Worm (Caenorhabditis elegans): ENCODE measurements around the gene daf-11.
A peak's percentile ranks its signal among the peaks of the same experiment; 100 is the strongest.

daf-11 gene

DNA sequence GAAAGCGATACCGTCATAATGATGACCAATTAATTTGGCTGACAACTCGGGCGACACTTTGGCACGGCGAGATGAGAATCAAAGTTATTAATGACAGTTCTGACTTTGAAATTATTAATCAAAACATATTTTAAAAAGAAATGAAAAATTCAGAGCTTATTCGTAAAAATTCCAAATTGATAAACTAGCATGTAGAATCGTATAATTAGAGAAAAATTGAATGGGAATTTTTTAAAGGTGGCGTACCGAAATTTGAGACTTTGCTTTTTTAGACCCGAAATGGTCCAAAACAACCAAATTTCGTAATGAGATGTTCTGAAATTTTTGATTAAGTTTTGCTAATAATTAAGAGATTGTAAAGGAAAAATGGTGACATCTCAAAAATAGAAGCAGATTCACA, at the start of gene daf-11:
Gene daf-11, minus strand, starts transcription at position 101 of the 400 bp plus-strand sequence.
- no peak for TF ChIP-seq nhr-12 (tag; optimal IDR thresholded peaks at IDR 0.05)
- no peak for TF ChIP-seq ztf-4 (tag; optimal IDR thresholded peaks at IDR 0.05)
- TF ChIP-seq egl-5 (tag; optimal IDR thresholded peaks at IDR 0.05) = no peak
- no peak for TF ChIP-seq elt-2 (tag; optimal IDR thresholded peaks at IDR 0.05)
- TF ChIP-seq mdl-1 (tag; optimal IDR thresholded peaks at IDR 0.05) = no peak
- no peak for TF ChIP-seq ama-1 (optimal IDR thresholded peaks at IDR 0.05)
- no peak for TF ChIP-seq ZK546.5 (tag; optimal IDR thresholded peaks at IDR 0.05)
- TF ChIP-seq mml-1 (tag; optimal IDR thresholded peaks at IDR 0.05) = no peak
- TF ChIP-seq lsy-12 (tag; optimal IDR thresholded peaks at IDR 0.05) = no peak
- no peak for TF ChIP-seq ceh-16 (tag; optimal IDR thresholded peaks at IDR 0.05)
- no peak for TF ChIP-seq ceh-28 (tag; optimal IDR thresholded peaks at IDR 0.05)
- no peak for TF ChIP-seq unc-62 (GFP tag; optimal IDR thresholded peaks at IDR 0.05)

ce11 chrV:11773934-11774333, 48.1 kb upstream of the daf-11 start:
- TF ChIP-seq tbx-2 (tag; optimal IDR thresholded peaks at IDR 0.05) (no peak), unc-62 (GFP tag; optimal IDR thresholded peaks at IDR 0.05) (no peak), pqm-1 (tag; optimal IDR thresholded peaks at IDR 0.05) (no peak), elt-2 (tag; optimal IDR thresholded peaks at IDR 0.05) (peak; percentile 8), egl-27 (tag; optimal IDR thresholded peaks at IDR 0.05) (no peak), nhr-25 (tag; optimal IDR thresholded peaks at IDR 0.05) (peak; percentile 44), mdl-1 (tag; optimal IDR thresholded peaks at IDR 0.05) (no peak), snpc-4 (tag; optimal IDR thresholded peaks at IDR 0.05) (no peak), skn-1 (tag; optimal IDR thresholded peaks at IDR 0.05) (no peak), nhr-67 (tag; optimal IDR thresholded peaks at IDR 0.05) (no peak), mml-1 (tag; optimal IDR thresholded peaks at IDR 0.05) (no peak), nhr-23 (tag; optimal IDR thresholded peaks at IDR 0.05) (peak; percentile 62)

DNA sequence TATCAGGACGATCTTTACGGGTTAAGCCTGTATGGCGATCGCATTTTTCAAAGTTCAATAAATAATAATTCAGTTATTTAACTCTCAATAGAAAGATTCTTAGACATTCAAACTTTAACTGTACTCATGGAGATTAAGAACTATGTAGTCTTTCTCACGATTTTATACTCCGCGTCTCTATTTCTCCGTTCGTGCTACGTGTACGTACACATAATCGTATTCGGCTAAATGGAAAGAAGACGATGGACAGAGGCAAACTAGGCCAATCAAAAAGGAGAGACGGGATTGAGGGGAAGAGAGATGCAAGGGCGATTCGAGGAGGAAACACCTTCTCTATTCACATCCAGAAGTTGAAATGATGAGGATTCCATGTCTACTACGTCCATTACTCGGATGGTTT, 47.5 kb upstream of the daf-11 start, which contains the start of gene bus-18:
Gene bus-18, plus strand, starts transcription at position 301 of the 400 bp plus-strand sequence.
- TF ChIP-seq daf-12 (tag; optimal IDR thresholded peaks at IDR 0.05) (no peak), jun-1 (tag; optimal IDR thresholded peaks at IDR 0.05) (no peak), nhr-23 (tag; optimal IDR thresholded peaks at IDR 0.05) (peak; percentile 47)

- TF ChIP-seq nhr-11 (tag; optimal IDR thresholded peaks at IDR 0.05) = no peak
- TF ChIP-seq lsy-12 (tag; optimal IDR thresholded peaks at IDR 0.05) = no peak
- TF ChIP-seq eor-1 (tag; optimal IDR thresholded peaks at IDR 0.05) = no peak
- no peak for TF ChIP-seq unc-39 (tag; optimal IDR thresholded peaks at IDR 0.05)
- no peak for TF ChIP-seq ztf-11 (tag; optimal IDR thresholded peaks at IDR 0.05)
- no peak for TF ChIP-seq fkh-2 (tag; optimal IDR thresholded peaks at IDR 0.05)
- TF ChIP-seq hmg-11 (tag; optimal IDR thresholded peaks at IDR 0.05) = no peak
- no peak for TF ChIP-seq pha-4 (tag; optimal IDR thresholded peaks at IDR 0.05)
- no peak for TF ChIP-seq fkh-10 (GFP tag; optimal IDR thresholded peaks at IDR 0.05)
- TF ChIP-seq nhr-23 (tag; optimal IDR thresholded peaks at IDR 0.05) = no peak
- TF ChIP-seq nhr-43 (tag; optimal IDR thresholded peaks at IDR 0.05; ENCODE audit: poor library complexity, severe bottlenecking) = no peak
- TF ChIP-seq egl-27 (tag; optimal IDR thresholded peaks at IDR 0.05) = no peak
- no peak for TF ChIP-seq nhr-25 (tag; optimal IDR thresholded peaks at IDR 0.05)
These were observed 44.2 kb upstream of the daf-11 start, which contains the start of gene F55A11.4 for ce11 chrV:11770053-11770517. Gene F55A11.4, plus strand, starts transcription at chrV:11770467.

- TF ChIP-seq unc-39 (tag; optimal IDR thresholded peaks at IDR 0.05) (no peak), egl-5 (tag; optimal IDR thresholded peaks at IDR 0.05) (no peak), elt-2 (tag; optimal IDR thresholded peaks at IDR 0.05) (no peak), elt-1 (tag; optimal IDR thresholded peaks at IDR 0.05) (no peak), eor-1 (tag; optimal IDR thresholded peaks at IDR 0.05) (no peak)
These were observed 43.8 kb upstream of the daf-11 start for ce11 chrV:11769646-11770045.

ce11 chrV:11767028-11767427, 41.2 kb upstream of the daf-11 start, which contains the start of gene sel-11:
Gene sel-11, plus strand, starts transcription at chrV:11767328.
- TF ChIP-seq ceh-28 (tag; optimal IDR thresholded peaks at IDR 0.05) = no peak
- no peak for TF ChIP-seq sea-2 (GFP tag; optimal IDR thresholded peaks at IDR 0.05)
- TF ChIP-seq tbx-2 (tag; optimal IDR thresholded peaks at IDR 0.05) = no peak
- TF ChIP-seq unc-62 (GFP tag; optimal IDR thresholded peaks at IDR 0.05) = no peak
- no peak for TF ChIP-seq zag-1 (tag; optimal IDR thresholded peaks at IDR 0.05)
- TF ChIP-seq nfya-1 (tag; optimal IDR thresholded peaks at IDR 0.05; ENCODE audit: insufficient read depth) = no peak
- TF ChIP-seq nhr-43 (tag; optimal IDR thresholded peaks at IDR 0.05; ENCODE audit: poor library complexity, severe bottlenecking) = no peak
- TF ChIP-seq lin-39 (tag; optimal IDR thresholded peaks at IDR 0.05) = no peak
- TF ChIP-seq ceh-9 (tag; optimal IDR thresholded peaks at IDR 0.05) = no peak
- TF ChIP-seq nhr-76 (tag; optimal IDR thresholded peaks at IDR 0.05) = no peak
